Worm (Caenorhabditis elegans): ENCODE data around the gene Y51A2D.8.

Gene Y51A2D.8

ce11 chrV:18533606-18534005, 20.0 kb downstream of the Y51A2D.8 start, which contains the start of gene ints-5 (continued):
- peak; percentile 10 for TF ChIP-seq egl-13 (tag; optimal IDR thresholded peaks at IDR 0.05)
- TF ChIP-seq C16A3.4 (tag; optimal IDR thresholded peaks at IDR 0.05), result peak; percentile 69
- peak; percentile 59 to 68 (median 66) for TF ChIP-seq dpl-1 (GFP tag; optimal IDR thresholded peaks at IDR 0.05)
- TF ChIP-seq xbp-1 (tag; optimal IDR thresholded peaks at IDR 0.05), result peak; percentile 65
- peak; percentile 74 for TF ChIP-seq lin-14 (GFP tag; optimal IDR thresholded peaks at IDR 0.05)
- TF ChIP-seq skn-1 (tag; optimal IDR thresholded peaks at IDR 0.05), result peak; percentile 66
- TF ChIP-seq unc-86 (tag; optimal IDR thresholded peaks at IDR 0.05), result peak; percentile 52
- TF ChIP-seq lin-35 (GFP tag; optimal IDR thresholded peaks at IDR 0.05), result peak; percentile 56 to 75
- TF ChIP-seq ceh-82 (tag; optimal IDR thresholded peaks at IDR 0.05), result peak; percentile 35 to 56 (median 38)
- TF ChIP-seq swsn-7 (tag; optimal IDR thresholded peaks at IDR 0.05), result peak; percentile 62
- TF ChIP-seq ceh-8 (GFP tag; optimal IDR thresholded peaks at IDR 0.05), result no peak
- TF ChIP-seq mdl-1 (tag; optimal IDR thresholded peaks at IDR 0.05), result peak in 1 of 2 experiments; percentile 11
- TF ChIP-seq irx-1 (tag; optimal IDR thresholded peaks at IDR 0.05), result peak; percentile 10
- peak; percentile 64 for TF ChIP-seq nhr-47 (tag; optimal IDR thresholded peaks at IDR 0.05)
- no peak for TF ChIP-seq C04F5.9 (tag; optimal IDR thresholded peaks at IDR 0.05)
- TF ChIP-seq ztf-11 (tag; optimal IDR thresholded peaks at IDR 0.05), result no peak
- TF ChIP-seq ces-1 (GFP tag; optimal IDR thresholded peaks at IDR 0.05), result no peak
- TF ChIP-seq mep-1 (tag; optimal IDR thresholded peaks at IDR 0.05), result peak; percentile 57
- TF ChIP-seq vab-15 (tag; optimal IDR thresholded peaks at IDR 0.05), result peak; percentile 62
- TF ChIP-seq fos-1 (tag; optimal IDR thresholded peaks at IDR 0.05), result peak; percentile 12
- peak; percentile 50 for TF ChIP-seq unc-130 (tag; optimal IDR thresholded peaks at IDR 0.05)
- TF ChIP-seq nhr-20 (tag; optimal IDR thresholded peaks at IDR 0.05), result peak; percentile 73
- TF ChIP-seq lsy-2 (tag; optimal IDR thresholded peaks at IDR 0.05), result peak; percentile 62 to 78
- peak; percentile 39 for TF ChIP-seq F16B12.6 (tag; optimal IDR thresholded peaks at IDR 0.05)
- peak; percentile 78 for TF ChIP-seq isw-1 (GFP tag; IDR thresholded peaks at IDR 0.05)
- TF ChIP-seq zip-4 (GFP tag; optimal IDR thresholded peaks at IDR 0.05), result peak; percentile 8
- TF ChIP-seq nhr-77 (tag; optimal IDR thresholded peaks at IDR 0.05), result peak; percentile 35

DNA sequence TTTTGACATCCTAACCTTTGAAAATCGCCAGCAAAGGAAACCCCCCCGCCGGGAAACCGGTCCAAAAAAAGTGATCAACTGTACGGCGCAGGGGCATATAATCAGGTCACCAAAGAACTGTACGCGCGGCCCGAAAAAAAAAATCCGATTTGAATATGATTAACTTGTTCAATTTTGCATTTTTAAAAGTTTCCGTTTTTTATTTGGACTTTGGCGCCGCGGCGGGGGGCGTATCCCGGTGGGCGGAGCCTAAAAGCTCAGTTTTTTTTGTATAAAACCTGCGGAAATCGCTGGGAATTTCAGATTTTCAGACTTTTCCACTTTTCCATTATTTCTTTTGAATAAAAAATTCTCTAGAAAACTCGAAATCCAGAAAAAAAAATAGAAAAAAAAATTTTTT, 29.2 kb downstream of the Y51A2D.8 start, which contains the start of gene hmit-1.2:
Gene hmit-1.2, plus strand, starts transcription at position 301 of the 400 bp plus-strand sequence.
- TF ChIP-seq pag-3 (tag; optimal IDR thresholded peaks at IDR 0.05; ENCODE audit: borderline replicate concordance, insufficient read depth) (no peak), unc-86 (tag; optimal IDR thresholded peaks at IDR 0.05) (no peak), grh-1 (GFP tag; IDR thresholded peaks at IDR 0.05) (no peak), mab-9 (GFP tag; IDR thresholded peaks at IDR 0.05) (no peak), mep-1 (tag; optimal IDR thresholded peaks at IDR 0.05) (no peak), ceh-90 (tag; optimal IDR thresholded peaks at IDR 0.05) (no peak), mdl-1 (tag; optimal IDR thresholded peaks at IDR 0.05) (no peak), zip-4 (GFP tag; optimal IDR thresholded peaks at IDR 0.05) (no peak), jun-1 (tag; optimal IDR thresholded peaks at IDR 0.05) (no peak)

ce11 chrV:18516496-18516895, 37.2 kb downstream of the Y51A2D.8 start, which contains the start of gene hmit-1.1:
TSS of gene hmit-1.1 (plus strand) at chrV:18516789.
- TF ChIP-seq efl-1 (optimal IDR thresholded peaks at IDR 0.05) (no peak), efl-1 (GFP tag; optimal IDR thresholded peaks at IDR 0.05 in 1 of 2) (peak in 1 of 2 experiments; percentile 84), lin-35 (GFP tag; optimal IDR thresholded peaks at IDR 0.05) (peak in 1 of 2 experiments; percentile 11), nhr-20 (tag; optimal IDR thresholded peaks at IDR 0.05) (no peak), C16A3.4 (tag; optimal IDR thresholded peaks at IDR 0.05) (no peak), nhr-11 (tag; optimal IDR thresholded peaks at IDR 0.05) (no peak), tlp-1 (tag; optimal IDR thresholded peaks at IDR 0.05) (peak; percentile 34), elt-2 (tag; optimal IDR thresholded peaks at IDR 0.05) (peak; percentile 95)

DNA sequence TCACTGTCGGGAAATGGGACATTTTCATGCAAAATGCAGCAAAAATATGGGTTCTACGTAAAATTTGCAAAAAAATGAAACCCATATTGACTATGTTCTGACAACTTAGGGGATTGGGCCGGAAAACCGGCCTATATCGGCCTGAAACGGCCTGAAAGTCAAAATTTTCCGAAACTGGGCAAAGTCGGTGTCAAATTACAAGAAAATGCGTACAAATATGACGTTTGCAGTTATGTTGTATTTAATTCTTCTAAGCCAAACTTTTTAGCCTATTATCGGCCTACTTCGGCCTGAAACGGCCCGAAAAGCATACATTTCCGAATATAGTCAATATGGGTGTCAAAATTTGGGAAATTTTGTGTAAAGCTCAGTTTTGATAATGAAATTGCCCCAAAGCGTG, 41.8 kb downstream of the Y51A2D.8 start:
- TF ChIP-seq efl-1 (optimal IDR thresholded peaks at IDR 0.05) (no peak), efl-1 (GFP tag; optimal IDR thresholded peaks at IDR 0.05 in 1 of 2) (peak in 1 of 2 experiments; percentile 69), zag-1 (tag; optimal IDR thresholded peaks at IDR 0.05) (no peak), fos-1 (tag; optimal IDR thresholded peaks at IDR 0.05) (no peak), sptf-1 (tag; optimal IDR thresholded peaks at IDR 0.05) (no peak)
